Worm (Caenorhabditis elegans): Measurements from ENCODE around the gene rgs-11.

- TF ChIP-seq tab-1 (GFP tag; IDR thresholded peaks at IDR 0.05) (no peak), flt-1 (GFP tag; IDR thresholded peaks at IDR 0.05) (no peak)
Observed at ce11 chrX:14961471-14961870, 2.9 kb upstream of the rgs-11 start, which contains the start of gene idpp-3.
